Worm (Caenorhabditis elegans): Measurements from ENCODE around the gene F37A4.2.

DNA sequence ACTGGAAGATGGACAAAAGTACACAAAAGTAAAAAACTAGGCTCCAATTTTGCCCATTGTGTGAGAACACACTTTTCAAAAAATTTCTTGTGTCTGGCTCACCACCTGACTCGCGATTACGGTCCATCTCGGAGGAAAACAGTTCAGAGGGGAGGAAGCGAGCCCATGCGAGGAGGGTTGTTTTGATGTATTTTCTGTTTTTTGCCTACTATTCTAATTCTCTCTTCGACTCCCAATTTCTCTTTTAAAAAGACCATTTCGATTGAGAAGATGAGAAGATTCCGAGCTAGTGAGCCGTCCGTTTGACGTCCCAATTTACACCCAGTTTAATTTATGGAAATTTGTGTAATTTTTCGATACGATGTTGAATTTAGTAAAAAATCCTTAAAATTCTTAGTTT lies 24.4 kb downstream of the F37A4.2 start:
- TF ChIP-seq nhr-12 (tag; optimal IDR thresholded peaks at IDR 0.05) (no peak), mep-1 (tag; optimal IDR thresholded peaks at IDR 0.05) (no peak), ama-1 (optimal IDR thresholded peaks at IDR 0.05) (no peak), nhr-20 (tag; optimal IDR thresholded peaks at IDR 0.05) (no peak), nhr-237 (tag; optimal IDR thresholded peaks at IDR 0.05) (no peak), vab-15 (tag; optimal IDR thresholded peaks at IDR 0.05) (no peak), mdl-1 (tag; optimal IDR thresholded peaks at IDR 0.05) (no peak), nhr-76 (tag; optimal IDR thresholded peaks at IDR 0.05) (no peak), zag-1 (tag; optimal IDR thresholded peaks at IDR 0.05) (no peak)

Measured in whole organism, L1 larva.